Fruit fly (Drosophila melanogaster) whole organism, embryonic: Measurements from ENCODE around the gene CG11951.
A peak's percentile ranks its signal among the peaks of the same experiment; 100 is the strongest.

Experiments
- Adf1 ChIP-seq: fragments of 200-800 bp; sonication (Bioruptor generic); IDR thresholded peaks from 2 replicates; pipeline ENCODE4 v1.3.6; 2022; ENCODE audit warnings: missing biosample characterization, missing genetic modification characterization
- Atf3 ChIP-seq: fragments of 200-800 bp; sonication (Bioruptor generic); optimal IDR thresholded peaks from 3 replicates; lab custom pipeline; 2016; ENCODE audit warnings: missing biosample characterization, missing genetic modification characterization
- C15 ChIP-seq: fragments of 200-800 bp; sonication (Bioruptor generic); IDR thresholded peaks from 3 replicates; pipeline ENCODE4 v1.3.6; 2022; ENCODE audit warnings: missing biosample characterization, missing genetic modification characterization
- CG11560 ChIP-seq: fragments of 200-800 bp; sonication (Bioruptor generic); IDR thresholded peaks from 3 replicates; pipeline ENCODE4 v1.3.6; 2022; ENCODE audit warnings: missing biosample characterization, missing genetic modification characterization
- CG11696 ChIP-seq: fragments of 200-800 bp; sonication (Bioruptor generic); IDR thresholded peaks from 2 replicates; pipeline ENCODE4 v1.3.6; 2022; ENCODE audit warnings: missing biosample characterization, missing genetic modification characterization
- CG12744 ChIP-seq: fragments of 200-800 bp; sonication (Bioruptor generic); optimal IDR thresholded peaks from 2 replicates; lab custom pipeline; 2016; ENCODE audit warnings: missing biosample characterization, missing genetic modification characterization
- CG14050 ChIP-seq: fragments of 200-800 bp; sonication (Bioruptor generic); IDR thresholded peaks from 3 replicates; pipeline ENCODE4 v1.3.6; 2022; ENCODE audit warnings: missing biosample characterization, missing genetic modification characterization
- CG1529 ChIP-seq: fragments of 200-800 bp; sonication (Bioruptor generic); optimal IDR thresholded peaks from 3 replicates; lab custom pipeline; 2018; ENCODE audit warnings: missing biosample characterization, missing genetic modification characterization
- CG16815 ChIP-seq: fragments of 200-800 bp; sonication (Bioruptor generic); optimal IDR thresholded peaks from 3 replicates; lab custom pipeline; 2017; ENCODE audit warnings: missing biosample characterization, mild to moderate bottlenecking, missing genetic modification characterization
- CG16863 ChIP-seq: fragments of 200-800 bp; sonication (Bioruptor generic); optimal IDR thresholded peaks from 3 replicates; lab custom pipeline; 2016; ENCODE audit warnings: missing biosample characterization, missing genetic modification characterization
- CG17359 ChIP-seq: fragments of 200-800 bp; sonication (Bioruptor generic); optimal IDR thresholded peaks from 3 replicates; lab custom pipeline; 2018; ENCODE audit warnings: missing biosample characterization, mild to moderate bottlenecking, missing genetic modification characterization, moderate library complexity
- CG31224 ChIP-seq: fragments of 200-800 bp; sonication (Bioruptor generic); IDR thresholded peaks from 2 replicates; pipeline ENCODE4 v1.3.6; 2022; ENCODE audit warnings: missing biosample characterization, missing genetic modification characterization
- CG4360 ChIP-seq: fragments of 200-800 bp; sonication (Bioruptor generic); IDR thresholded peaks from 2 replicates; pipeline ENCODE4 v1.3.6; 2022; ENCODE audit warnings: missing biosample characterization, missing genetic modification characterization
- CG4424 ChIP-seq: fragments of 200-800 bp; sonication (Bioruptor generic); optimal IDR thresholded peaks from 3 replicates; lab custom pipeline; 2016; ENCODE audit warnings: missing biosample characterization, missing genetic modification characterization
- CG6683 ChIP-seq: fragments of 200-800 bp; sonication (Bioruptor generic); optimal IDR thresholded peaks from 2 replicates; lab custom pipeline; 2017; ENCODE audit warnings: missing biosample characterization, mild to moderate bottlenecking, missing genetic modification characterization, missing genetic modification reagents
- CG9727 ChIP-seq: fragments of 200-800 bp; sonication (Bioruptor generic); optimal IDR thresholded peaks from 3 replicates; lab custom pipeline; 2017; ENCODE audit warnings: missing biosample characterization, mild to moderate bottlenecking, missing genetic modification characterization
- D19A ChIP-seq: fragments of 200-800 bp; optimal IDR thresholded peaks from 3 replicates; lab custom pipeline; 2019; ENCODE audit warnings: missing biosample characterization, mild to moderate bottlenecking, missing genetic modification characterization, moderate library complexity
- Dek ChIP-seq: fragments of 200-800 bp; sonication (Bioruptor generic); optimal IDR thresholded peaks from 3 replicates; lab custom pipeline; 2019; ENCODE audit warnings: missing biosample characterization, mild to moderate bottlenecking, missing genetic modification characterization, moderate library complexity
- Dip2 ChIP-seq: fragments of 200-800 bp; sonication (Bioruptor generic); IDR thresholded peaks from 2 replicates; pipeline ENCODE4 v1.3.6; 2022; ENCODE audit warnings: missing biosample characterization, missing genetic modification characterization
- Doc3 ChIP-seq: fragments of 200-800 bp; sonication (Bioruptor generic); IDR thresholded peaks from 3 replicates; pipeline ENCODE4 v1.3.6; 2022; ENCODE audit warnings: missing biosample characterization, missing genetic modification characterization; ENCODE audit not compliant: partially characterized antibody
- Fer2 ChIP-seq: fragments of 200-800 bp; sonication (Bioruptor generic); optimal IDR thresholded peaks from 2 replicates; lab custom pipeline; 2018; ENCODE audit warnings: missing biosample characterization, mild to moderate bottlenecking, missing genetic modification characterization, moderate library complexity
- Hand ChIP-seq: fragments of 200-800 bp; sonication (Bioruptor generic); optimal IDR thresholded peaks from 2 replicates; lab custom pipeline; 2017; ENCODE audit warnings: mild to moderate bottlenecking, missing biosample characterization, missing genetic modification reagents, missing genetic modification characterization
- HmgD ChIP-seq: fragments of 200-800 bp; sonication (Bioruptor generic); optimal IDR thresholded peaks from 3 replicates; lab custom pipeline; 2016; ENCODE audit warnings: missing biosample characterization, missing genetic modification characterization
- Nf-YB ChIP-seq: fragments of 200-800 bp; sonication (Bioruptor generic); optimal IDR thresholded peaks from 3 replicates; lab custom pipeline; 2019; ENCODE audit warnings: missing biosample characterization, mild to moderate bottlenecking, missing genetic modification characterization, moderate library complexity
- Pdp1 ChIP-seq, 2 experiments: fragments of 200-800 bp; sonication (Bioruptor generic); optimal IDR thresholded peaks; 3 replicates each; lab custom pipeline; 2016; ENCODE audit warnings: missing biosample characterization in 2 of 2, missing genetic modification characterization in 2 of 2, mild to moderate bottlenecking in 1 of 2, moderate library complexity in 1 of 2
- Ravus ChIP-seq: fragments of 200-800 bp; sonication (Bioruptor generic); IDR thresholded peaks from 2 replicates; pipeline ENCODE4 v1.3.6; 2022; ENCODE audit warnings: missing biosample characterization, missing genetic modification characterization
- Sin3A ChIP-seq: fragments of >200 bp; optimal IDR thresholded peaks from 2 replicates; lab custom pipeline; 2018
- Trl ChIP-seq, 3 experiments: fragments of >200 bp in 2 of 3; fragments of 200-800 bp in 1 of 3; sonication (Bioruptor generic) in 1 of 3; optimal IDR thresholded peaks; 2 replicates in 1 of 3; 3 replicates in 2 of 3; lab custom pipeline; 2016 to 2017; ENCODE audit warnings: missing biosample characterization in 1 of 3, missing genetic modification characterization in 1 of 3
- Vsx1 ChIP-seq: fragments of 200-800 bp; sonication (Bioruptor generic); optimal IDR thresholded peaks from 2 replicates; lab custom pipeline; 2017; ENCODE audit warnings: missing biosample characterization, mild to moderate bottlenecking, missing genetic modification characterization, missing genetic modification reagents
- bbx ChIP-seq: fragments of 200-800 bp; sonication (Bioruptor generic); IDR thresholded peaks from 2 replicates; pipeline ENCODE4 v1.3.6; 2022; ENCODE audit warnings: missing biosample characterization, missing genetic modification characterization; ENCODE audit not compliant: partially characterized antibody
- ci ChIP-seq: fragments of 200-800 bp; sonication (Bioruptor generic); IDR thresholded peaks from 3 replicates; pipeline ENCODE4 v1.3.6; 2022; ENCODE audit warnings: missing biosample characterization, missing genetic modification characterization
- esg ChIP-seq: fragments of 200-800 bp; sonication (Bioruptor generic); conservative IDR thresholded peaks from 2 replicates; pipeline ENCODE4 v1.3.6; 2022; ENCODE audit warnings: missing biosample characterization, missing genetic modification characterization
- eve ChIP-seq, 2 experiments: fragments of >200 bp; optimal IDR thresholded peaks; 2 replicates each; lab custom pipeline; 2017; ENCODE audit warnings: missing biosample characterization in 2 of 2, missing genetic modification characterization in 2 of 2
- gem ChIP-seq: fragments of 200-800 bp; sonication (Bioruptor generic); optimal IDR thresholded peaks from 2 replicates; lab custom pipeline; 2019; ENCODE audit warnings: missing biosample characterization, mild to moderate bottlenecking, missing genetic modification characterization, moderate library complexity
- gt ChIP-seq: fragments of 200-800 bp; sonication (Bioruptor generic); IDR thresholded peaks from 2 replicates; pipeline ENCODE4 v1.3.6; 2022; ENCODE audit warnings: missing biosample characterization, missing genetic modification characterization
- hth ChIP-seq: fragments of >200 bp; optimal IDR thresholded peaks from 2 replicates; lab custom pipeline; 2017; ENCODE audit warnings: inconsistent platforms
- ind ChIP-seq: fragments of 200-800 bp; sonication (Bioruptor generic); optimal IDR thresholded peaks from 3 replicates; lab custom pipeline; 2016; ENCODE audit warnings: missing biosample characterization, missing genetic modification characterization
- jumu ChIP-seq: fragments of 200-800 bp; sonication (Bioruptor generic); optimal IDR thresholded peaks from 3 replicates; lab custom pipeline; 2016; ENCODE audit warnings: missing biosample characterization, missing genetic modification characterization
- lmd ChIP-seq: fragments of 200-800 bp; sonication (Bioruptor generic); IDR thresholded peaks from 2 replicates; pipeline ENCODE4 v1.3.6; 2022; ENCODE audit warnings: missing biosample characterization, missing genetic modification characterization
- mld ChIP-seq: fragments of 200-800 bp; sonication (Bioruptor generic); IDR thresholded peaks from 3 replicates; pipeline ENCODE4 v1.3.6; 2022; ENCODE audit warnings: missing biosample characterization, missing genetic modification characterization; ENCODE audit not compliant: partially characterized antibody
- p53 ChIP-seq: fragments of 200-800 bp; sonication (Bioruptor generic); optimal IDR thresholded peaks from 2 replicates; lab custom pipeline; 2016; ENCODE audit warnings: missing biosample characterization, missing genetic modification characterization
- prd ChIP-seq, 3 experiments: fragments of >200 bp in 2 of 3; fragments of 200-800 bp in 1 of 3; sonication (Bioruptor generic) in 1 of 3; optimal IDR thresholded peaks in 2 of 3; IDR thresholded peaks in 1 of 3; 2 replicates in 2 of 3; 3 replicates in 1 of 3; pipeline versions ENCODE4 v1.3.6 to Lab custom; 2017 to 2022; ENCODE audit warnings: missing biosample characterization in 1 of 3, missing genetic modification characterization in 1 of 3
- psq ChIP-seq: fragments of 200-800 bp; sonication (Bioruptor generic); optimal IDR thresholded peaks from 2 replicates; lab custom pipeline; 2017; ENCODE audit warnings: missing biosample characterization, missing genetic modification characterization
- row ChIP-seq: fragments of 200-800 bp; sonication (Bioruptor generic); IDR thresholded peaks from 3 replicates; pipeline ENCODE4 v1.3.6; 2022; ENCODE audit warnings: missing biosample characterization, missing genetic modification characterization
- schlank ChIP-seq: fragments of 200-800 bp; sonication (Bioruptor generic); optimal IDR thresholded peaks from 2 replicates; lab custom pipeline; 2018; ENCODE audit warnings: missing biosample characterization, mild to moderate bottlenecking, missing genetic modification characterization
- sim ChIP-seq: fragments of 200-800 bp; sonication (Bioruptor generic); IDR thresholded peaks from 2 replicates; pipeline ENCODE4 v1.3.6; 2022; ENCODE audit warnings: missing biosample characterization, missing genetic modification characterization
- ssp ChIP-seq: fragments of 200-800 bp; sonication (Bioruptor generic); IDR thresholded peaks from 2 replicates; pipeline ENCODE4 v1.3.6; 2022; ENCODE audit warnings: missing biosample characterization, missing genetic modification characterization
- tio ChIP-seq: fragments of 200-800 bp; sonication (Bioruptor generic); optimal IDR thresholded peaks from 2 replicates; lab custom pipeline; 2017; ENCODE audit warnings: missing biosample characterization, missing genetic modification characterization, inconsistent platforms
- usp ChIP-seq: fragments of >200 bp; optimal IDR thresholded peaks from 2 replicates; lab custom pipeline; 2017; ENCODE audit warnings: missing biosample characterization, missing genetic modification characterization
- z ChIP-seq: fragments of 200-800 bp; sonication (Bioruptor generic); IDR thresholded peaks from 3 replicates; pipeline ENCODE4 v1.3.6; 2022; ENCODE audit warnings: missing biosample characterization, missing genetic modification characterization

The CG11951 gene

DNA sequence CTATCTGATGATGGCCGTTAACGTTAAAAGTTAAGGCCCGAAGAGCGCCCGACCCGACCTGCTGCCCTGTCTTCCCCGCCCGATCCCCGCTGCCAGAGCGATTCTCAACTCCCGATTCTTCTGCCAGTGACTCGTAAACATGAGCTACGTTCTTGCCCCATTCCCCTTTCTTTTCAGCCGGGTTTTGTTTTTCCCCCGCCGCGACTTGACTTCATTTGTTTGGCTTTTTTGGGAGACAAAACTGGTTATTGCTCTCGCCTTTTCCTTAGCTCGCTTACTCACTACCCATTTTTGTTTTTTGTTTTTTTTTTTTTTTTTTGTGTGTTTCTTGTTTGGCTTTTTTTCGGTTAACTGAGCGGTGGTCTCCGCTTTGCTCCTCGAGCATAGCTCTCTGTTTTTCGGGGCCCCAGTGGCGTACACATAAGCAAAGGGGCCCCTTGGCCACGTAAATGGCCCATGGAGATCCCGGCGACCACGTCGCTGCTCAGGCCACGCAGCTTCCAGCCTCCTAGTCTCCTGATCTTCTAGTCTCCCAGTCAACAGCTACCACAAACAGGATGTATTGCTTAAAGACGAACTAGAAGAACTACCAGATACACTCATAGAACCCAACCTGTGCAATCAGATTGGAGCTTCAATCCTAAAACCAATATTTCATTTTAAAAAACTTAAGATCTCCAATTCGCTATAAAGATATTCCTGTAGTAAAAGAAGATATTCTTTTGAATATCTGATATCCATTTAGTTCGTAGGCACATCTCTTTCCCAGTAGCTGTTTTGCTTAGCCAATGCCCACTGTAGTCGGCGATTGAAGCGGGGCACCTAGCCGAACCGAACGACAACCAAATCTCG is 27.8 kb downstream of the CG11951 start (continued):
- TF ChIP-seq CG11560 (no peak), Adf1 (no peak), CG31224 (no peak), ind (GFP tag; lab: Kevin White, UChicago) (no peak), CG1529 (GFP tag; lab: Kevin White, UChicago) (no peak), CG6683 (GFP tag; lab: Kevin White, UChicago) (no peak), C15 (GFP tag; lab: Robert Waterston, UW) (no peak), Ravus (GFP tag; lab: Robert Waterston, UW) (no peak), usp (GFP tag; lab: Kevin White, UChicago) (no peak), CG14050 (GFP tag; lab: Robert Waterston, UW) (no peak), CG17359 (tag; lab: Kevin White, UChicago) (peak; percentile 21), Vsx1 (no peak), lmd (GFP tag; lab: Robert Waterston, UW) (no peak), gt (GFP tag; lab: Robert Waterston, UW) (no peak), CG12744 (GFP tag; lab: Kevin White, UChicago) (no peak), p53 (GFP tag; lab: Kevin White, UChicago) (no peak), hth (no peak), Sin3A (lab: Kevin White, UChicago) (no peak), z (GFP tag; lab: Robert Waterston, UW) (no peak), psq (GFP tag; lab: Kevin White, UChicago) (no peak), Hand (GFP tag; lab: Kevin White, UChicago) (no peak), CG4424 (GFP tag; lab: Kevin White, UChicago) (no peak), HmgD (GFP tag; lab: Kevin White, UChicago) (no peak), sim (GFP tag; lab: Robert Waterston, UW) (no peak), Atf3 (GFP tag; lab: Kevin White, UChicago) (no peak), esg (no peak), ssp (no peak), schlank (tag; lab: Kevin White, UChicago) (no peak), Nf-YB (GFP tag; lab: Kevin White, UChicago) (no peak), CG9727 (no peak), Fer2 (tag; lab: Kevin White, UChicago) (no peak), Dip2 (no peak), jumu (no peak), bbx (GFP tag; lab: Robert Waterston, UW) (no peak), CG11696 (no peak), CG4360 (GFP tag; lab: Robert Waterston, UW) (no peak), D19A (tag; lab: Kevin White, UChicago) (peak; percentile 2), Trl (optimal IDR thresholded peaks at IDR 0.05; lab: Kevin White, UChicago) (peak in 1 of 2 experiments; percentile 18), Trl (GFP tag; optimal IDR thresholded peaks at IDR 0.05; lab: Kevin White, UChicago) (no peak), Dek (tag; lab: Kevin White, UChicago) (no peak), tio (GFP tag; lab: Kevin White, UChicago) (no peak), row (GFP tag; lab: Robert Waterston, UW) (peak; percentile 58), ci (GFP tag; lab: Robert Waterston, UW) (no peak), Doc3 (GFP tag; lab: Robert Waterston, UW) (no peak), eve (GFP tag; optimal IDR thresholded peaks at IDR 0.05; lab: Kevin White, UChicago) (no peak), gem (tag; lab: Kevin White, UChicago) (peak; percentile 56), prd (optimal IDR thresholded peaks at IDR 0.05; lab: Kevin White, UChicago) (no peak), prd (GFP tag; IDR thresholded peaks at IDR 0.05; lab: Robert Waterston, UW) (no peak), CG16815 (peak; percentile 11), mld (GFP tag; lab: Robert Waterston, UW) (no peak), CG16863 (GFP tag; lab: Kevin White, UChicago) (no peak), Pdp1 (GFP tag; optimal IDR thresholded peaks at IDR 0.05; lab: Kevin White, UChicago) (no peak)
